Fruit fly (Drosophila melanogaster): ENCODE results near the gene anchor.
A peak's percentile ranks its signal among the peaks of the same experiment; 100 is the strongest.

Gene anchor

DNA sequence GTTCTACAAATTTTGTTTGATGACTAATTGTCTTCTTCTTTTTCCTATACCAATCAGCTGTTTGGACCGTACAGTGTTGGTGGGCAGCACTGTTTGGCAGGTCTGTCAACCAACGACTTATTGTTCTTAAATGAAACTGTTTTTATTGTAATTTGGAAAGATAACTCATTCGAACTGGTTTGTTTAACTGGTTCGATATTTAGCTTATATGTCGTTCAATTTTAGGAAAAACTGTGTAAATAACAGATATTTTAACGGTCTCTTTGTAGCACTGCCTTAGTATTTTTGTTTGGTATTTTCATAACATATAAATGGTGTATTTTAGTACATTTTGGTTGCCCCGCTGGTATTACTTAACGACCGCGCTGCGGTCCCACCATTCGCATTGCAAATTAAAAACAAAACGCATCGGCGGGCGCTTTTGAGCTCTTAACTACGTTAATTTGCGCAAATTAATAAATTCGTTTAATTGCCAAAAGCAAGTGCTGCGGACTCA, at the start of gene anchor, which contains the start of gene Vps60:
Gene anchor (plus strand): TSS at position 374 of the 496 bp plus-strand sequence.
Gene Vps60 (minus strand): TSS at position 175 of the 496 bp plus-strand sequence.
- TF ChIP-seq EcR (GFP tag; optimal IDR thresholded peaks at IDR 0.05) (no peak), usp (GFP tag; optimal IDR thresholded peaks at IDR 0.05) (no peak), pan (optimal IDR thresholded peaks at IDR 0.05) (no peak), Dll (optimal IDR thresholded peaks at IDR 0.05) (no peak), psq (optimal IDR thresholded peaks at IDR 0.05) (no peak), CG8478 (optimal IDR thresholded peaks at IDR 0.05) (no peak)

DNA sequence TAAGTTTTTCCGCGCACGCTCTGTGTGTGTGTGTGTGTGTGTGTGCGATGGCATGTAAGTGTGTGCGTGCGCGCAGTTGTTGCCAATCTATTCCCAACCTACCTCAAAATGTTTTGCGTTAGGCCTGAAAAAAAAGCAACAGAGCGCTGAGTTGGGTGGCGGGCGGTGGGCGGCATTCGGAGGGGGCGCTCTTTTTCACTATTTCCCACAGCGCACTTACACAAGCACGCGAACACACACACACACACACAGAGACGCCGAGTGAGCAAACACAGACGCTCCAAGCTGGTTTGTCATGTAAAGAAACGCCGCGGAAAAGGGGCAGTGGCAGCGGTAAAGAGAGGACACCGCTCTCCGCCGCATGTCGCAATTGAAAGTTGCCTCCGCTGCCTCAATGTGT, 49.5 kb upstream of the anchor start:
- TF ChIP-seq psq (optimal IDR thresholded peaks at IDR 0.05) (no peak), usp (GFP tag; optimal IDR thresholded peaks at IDR 0.05) (no peak), pan (optimal IDR thresholded peaks at IDR 0.05) (no peak), EcR (GFP tag; optimal IDR thresholded peaks at IDR 0.05) (no peak), CG8478 (optimal IDR thresholded peaks at IDR 0.05) (no peak), Dll (optimal IDR thresholded peaks at IDR 0.05) (no peak)

dm6 chr3L:17573823-17574222, 47.8 kb upstream of the anchor start:
- no peak for TF ChIP-seq CG8478 (optimal IDR thresholded peaks at IDR 0.05)
- TF ChIP-seq Dll (optimal IDR thresholded peaks at IDR 0.05) = peak; percentile 21
- TF ChIP-seq EcR (GFP tag; optimal IDR thresholded peaks at IDR 0.05) = peak in 1 of 2 experiments; percentile 67
- no peak for TF ChIP-seq pan (optimal IDR thresholded peaks at IDR 0.05)
- TF ChIP-seq psq (optimal IDR thresholded peaks at IDR 0.05) = no peak

DNA sequence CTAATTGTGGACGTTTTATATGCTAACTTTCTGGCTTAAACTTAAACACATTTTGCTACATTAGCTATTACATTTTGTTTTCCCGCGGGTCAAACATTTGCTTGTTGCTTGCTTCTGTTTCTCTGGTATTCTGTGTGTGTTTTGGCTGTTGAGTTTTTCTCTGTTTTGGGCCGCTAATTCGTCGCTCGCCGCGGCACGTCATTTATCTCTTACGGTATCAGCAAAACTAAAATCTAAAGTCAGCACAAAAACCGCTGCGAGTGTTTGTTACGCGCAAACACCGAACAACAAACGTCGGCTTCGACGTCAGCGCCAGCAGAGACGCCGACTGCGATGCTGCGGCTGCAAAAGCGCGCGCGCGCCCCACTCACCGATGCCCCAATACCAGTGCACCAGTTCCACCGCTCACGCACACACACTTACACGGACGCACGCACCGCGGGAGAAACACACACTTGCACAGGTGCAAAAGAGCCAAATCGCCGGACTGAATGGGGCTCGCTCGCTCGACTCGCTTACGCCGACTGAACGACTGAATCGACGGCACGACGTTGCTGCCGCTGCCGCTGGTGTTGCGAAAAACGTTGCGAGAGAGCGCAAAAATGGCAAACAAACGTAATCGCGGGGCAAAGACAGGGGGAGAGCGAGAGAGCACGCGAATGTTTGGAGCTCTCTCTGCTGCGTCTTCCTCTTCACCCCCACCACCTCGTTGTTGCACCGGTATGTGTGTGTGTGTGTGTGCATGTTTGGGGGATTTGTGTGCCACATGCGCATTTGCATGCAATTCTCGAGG, 45.3 kb upstream of the anchor start:
- TF ChIP-seq CG8478 (optimal IDR thresholded peaks at IDR 0.05) (peak; percentile 11), Dll (optimal IDR thresholded peaks at IDR 0.05) (peak; percentile 97), usp (GFP tag; optimal IDR thresholded peaks at IDR 0.05) (no peak), EcR (GFP tag; optimal IDR thresholded peaks at IDR 0.05) (peak in 1 of 2 experiments; percentile 58)

dm6 chr3L:17576886-17577271, 44.7 kb upstream of the anchor start:
- no peak for TF ChIP-seq EcR (GFP tag; optimal IDR thresholded peaks at IDR 0.05)
- no peak for TF ChIP-seq usp (GFP tag; optimal IDR thresholded peaks at IDR 0.05)

dm6 chr3L:17577530-17578351, 43.9 kb upstream of the anchor start:
- peak; percentile 16 for TF ChIP-seq CG8478 (optimal IDR thresholded peaks at IDR 0.05)
- TF ChIP-seq Dll (optimal IDR thresholded peaks at IDR 0.05) = peak; percentile 93
- TF ChIP-seq EcR (GFP tag; optimal IDR thresholded peaks at IDR 0.05) = peak in 1 of 2 experiments; percentile 75
- no peak for TF ChIP-seq psq (optimal IDR thresholded peaks at IDR 0.05)

DNA sequence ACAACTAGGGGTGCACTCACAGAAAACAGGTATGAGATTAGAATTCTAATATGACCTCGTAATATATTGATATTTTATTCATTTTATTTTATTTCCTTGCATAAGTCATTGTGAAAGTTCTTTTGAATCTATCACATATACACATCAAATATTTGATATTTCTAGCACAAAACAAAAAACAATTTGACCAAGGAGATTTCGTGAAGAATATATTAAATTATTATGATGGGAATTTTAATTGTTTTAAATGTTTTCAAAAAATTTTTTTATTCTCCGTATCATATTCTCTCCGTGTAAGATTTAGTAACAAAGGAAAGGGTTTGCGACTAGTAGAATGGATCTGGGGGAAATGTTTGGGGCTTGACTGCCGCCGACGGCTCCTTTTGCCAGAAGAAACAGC, 43.2 kb upstream of the anchor start:
- TF ChIP-seq pan (optimal IDR thresholded peaks at IDR 0.05) = no peak
- TF ChIP-seq psq (optimal IDR thresholded peaks at IDR 0.05) = no peak
- TF ChIP-seq EcR (GFP tag; optimal IDR thresholded peaks at IDR 0.05) = no peak
- TF ChIP-seq CG8478 (optimal IDR thresholded peaks at IDR 0.05) = no peak
- TF ChIP-seq usp (GFP tag; optimal IDR thresholded peaks at IDR 0.05) = no peak
- TF ChIP-seq Dll (optimal IDR thresholded peaks at IDR 0.05) = no peak

- TF ChIP-seq usp (GFP tag; optimal IDR thresholded peaks at IDR 0.05) (no peak), psq (optimal IDR thresholded peaks at IDR 0.05) (no peak), EcR (GFP tag; optimal IDR thresholded peaks at IDR 0.05) (no peak), pan (optimal IDR thresholded peaks at IDR 0.05) (no peak), Dll (optimal IDR thresholded peaks at IDR 0.05) (no peak), CG8478 (optimal IDR thresholded peaks at IDR 0.05) (no peak)
Observed at dm6 chr3L:17579121-17579520, 42.5 kb upstream of the anchor start.

dm6 chr3L:17579626-17580025, 42.0 kb upstream of the anchor start:
- no peak for TF ChIP-seq CG8478 (optimal IDR thresholded peaks at IDR 0.05)
- TF ChIP-seq EcR (GFP tag; optimal IDR thresholded peaks at IDR 0.05) = peak in 1 of 2 experiments; percentile 40
- TF ChIP-seq usp (GFP tag; optimal IDR thresholded peaks at IDR 0.05) = no peak

DNA sequence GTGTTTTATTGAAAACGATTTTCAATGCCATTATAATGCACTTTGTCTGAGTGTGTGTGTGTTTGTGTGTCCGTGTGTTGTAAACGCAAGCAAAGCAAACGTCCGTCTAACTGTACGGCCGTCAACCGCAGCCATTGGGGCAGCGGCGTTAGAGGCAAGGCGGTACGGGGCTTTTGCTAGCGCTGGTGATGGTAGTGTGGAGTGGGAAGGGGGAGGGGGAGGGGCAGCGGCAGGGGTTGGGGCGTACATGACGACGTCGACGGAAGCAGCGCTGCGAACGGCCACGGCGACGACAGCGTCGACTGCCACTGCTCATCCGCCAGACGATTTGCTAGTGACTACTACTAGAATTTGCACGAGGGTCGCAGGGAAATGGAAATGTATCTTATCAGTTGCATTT, 36.9 kb upstream of the anchor start:
- TF ChIP-seq pan (optimal IDR thresholded peaks at IDR 0.05) = no peak
- no peak for TF ChIP-seq EcR (GFP tag; optimal IDR thresholded peaks at IDR 0.05)
- no peak for TF ChIP-seq Dll (optimal IDR thresholded peaks at IDR 0.05)
- no peak for TF ChIP-seq psq (optimal IDR thresholded peaks at IDR 0.05)
- no peak for TF ChIP-seq usp (GFP tag; optimal IDR thresholded peaks at IDR 0.05)
- TF ChIP-seq CG8478 (optimal IDR thresholded peaks at IDR 0.05) = no peak

DNA sequence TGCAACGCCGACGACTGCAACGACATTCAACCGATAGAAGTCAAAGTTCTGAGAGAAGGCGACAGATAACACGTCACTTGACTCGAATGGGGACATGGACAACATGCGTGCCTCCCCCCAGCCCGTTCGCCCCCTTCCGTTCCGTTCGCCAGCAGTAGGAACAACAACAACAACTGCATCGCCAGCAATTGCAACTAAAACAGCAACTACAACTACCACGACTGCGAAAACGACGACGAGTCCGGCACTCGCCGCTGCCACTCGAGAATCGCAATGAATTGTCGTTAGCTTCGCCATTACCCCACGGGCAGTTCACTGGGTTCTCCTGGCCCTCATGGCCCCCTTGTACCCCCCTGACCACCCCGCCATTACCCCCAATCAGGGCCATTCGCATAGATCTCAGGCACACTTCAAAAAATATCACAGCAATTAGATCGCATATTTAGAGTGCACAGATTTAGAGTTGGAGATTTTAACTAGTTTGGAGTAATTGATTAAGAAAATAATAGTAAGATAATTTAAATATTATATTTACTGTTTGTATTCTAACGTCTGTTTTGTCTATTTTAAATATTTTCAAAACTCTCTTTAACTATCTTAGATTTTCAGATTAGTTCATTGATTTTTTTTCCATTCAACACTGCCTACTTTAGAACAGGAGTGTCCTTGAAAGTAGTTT, 35.1 kb upstream of the anchor start:
- TF ChIP-seq psq (optimal IDR thresholded peaks at IDR 0.05) = no peak
- no peak for TF ChIP-seq Dll (optimal IDR thresholded peaks at IDR 0.05)
- no peak for TF ChIP-seq pan (optimal IDR thresholded peaks at IDR 0.05)
- TF ChIP-seq CG8478 (optimal IDR thresholded peaks at IDR 0.05) = no peak
- no peak for TF ChIP-seq EcR (GFP tag; optimal IDR thresholded peaks at IDR 0.05)
- TF ChIP-seq usp (GFP tag; optimal IDR thresholded peaks at IDR 0.05) = no peak

dm6 chr3L:17587292-17587691, 34.3 kb upstream of the anchor start:
- no peak for TF ChIP-seq pan (optimal IDR thresholded peaks at IDR 0.05)
- TF ChIP-seq psq (optimal IDR thresholded peaks at IDR 0.05) = no peak
- no peak for TF ChIP-seq usp (GFP tag; optimal IDR thresholded peaks at IDR 0.05)
- no peak for TF ChIP-seq CG8478 (optimal IDR thresholded peaks at IDR 0.05)
- no peak for TF ChIP-seq EcR (GFP tag; optimal IDR thresholded peaks at IDR 0.05)
- no peak for TF ChIP-seq Dll (optimal IDR thresholded peaks at IDR 0.05)

Measured in whole organism.